ENCODE assay signal across 1 fruit fly cellular context in genomic region chr3R:18436550-18437362, dm6.
TF ChIP-seq lines count a peak whose summit lies in the region.

No protein-coding gene starts in this region.

TF ChIP-seq in whole organism, embryonic, 481 proteins besides CTCF, POLR2A, EP300 and RAD21 (continued from another document and continues in another):
- TF ChIP-seq CG11723 (GFP tag; optimal IDR thresholded peaks at IDR 0.05; lab: Kevin White, UChicago) (peak; percentile 27), z (GFP tag; IDR thresholded peaks at IDR 0.05; lab: Robert Waterston, UW) (no peak), Aef1 (GFP tag; IDR thresholded peaks at IDR 0.05; lab: Robert Waterston, UW) (peak; percentile 62), zfh2 (GFP tag; optimal IDR thresholded peaks at IDR 0.05; lab: Kevin White, UChicago) (peak; percentile 55), CG9797 (GFP tag; optimal IDR thresholded peaks at IDR 0.05; lab: Kevin White, UChicago) (no peak), NC2β (GFP tag; optimal IDR thresholded peaks at IDR 0.05; lab: Kevin White, UChicago) (peak; percentile 21), ase (GFP tag; IDR thresholded peaks at IDR 0.05; lab: Robert Waterston, UW) (peak; percentile 47; the same call in 2 of the 3 replicates), twi (tag; optimal IDR thresholded peaks at IDR 0.05; lab: Kevin White, UChicago) (no peak), CG33213 (GFP tag; optimal IDR thresholded peaks at IDR 0.05; lab: Kevin White, UChicago) (peak; percentile 14), Adf1 (GFP tag; IDR thresholded peaks at IDR 0.05; lab: Robert Waterston, UW) (peak; percentile 87), fd96Cb (tag; optimal IDR thresholded peaks at IDR 0.05; lab: Kevin White, UChicago) (peak; percentile 75), oc (tag; optimal IDR thresholded peaks at IDR 0.05; lab: Kevin White, UChicago) (peak; percentile 39), CG17829 (tag; optimal IDR thresholded peaks at IDR 0.05; lab: Kevin White, UChicago) (peak; percentile 9), Rx (GFP tag; IDR thresholded peaks at IDR 0.05; lab: Robert Waterston, UW) (peak; percentile 29; the same call in 1 of the 2 replicates), CG17359 (tag; optimal IDR thresholded peaks at IDR 0.05; lab: Kevin White, UChicago) (peak; percentile 77), CG8089 (GFP tag; optimal IDR thresholded peaks at IDR 0.05; lab: Kevin White, UChicago) (no peak), CG1529 (GFP tag; optimal IDR thresholded peaks at IDR 0.05; lab: Kevin White, UChicago) (no peak), phol (tag; optimal IDR thresholded peaks at IDR 0.05; lab: Kevin White, UChicago) (peak; percentile 71), PHDP (tag; optimal IDR thresholded peaks at IDR 0.05; lab: Kevin White, UChicago) (peak; percentile 82), cato (GFP tag; optimal IDR thresholded peaks at IDR 0.05; lab: Kevin White, UChicago; ENCODE audit: borderline replicate concordance) (no peak), CG12104 (GFP tag; optimal IDR thresholded peaks at IDR 0.05; lab: Kevin White, UChicago) (no peak), Tbp (GFP tag; optimal IDR thresholded peaks at IDR 0.05; lab: Kevin White, UChicago) (no peak), Eip74EF (GFP tag; optimal IDR thresholded peaks at IDR 0.05; lab: Kevin White, UChicago) (no peak), CG4282 (GFP tag; optimal IDR thresholded peaks at IDR 0.05; lab: Kevin White, UChicago) (no peak), ato (GFP tag; IDR thresholded peaks at IDR 0.05; lab: Robert Waterston, UW; ENCODE audit: partially characterized antibody) (no peak), Doc3 (GFP tag; IDR thresholded peaks at IDR 0.05; lab: Robert Waterston, UW; ENCODE audit: partially characterized antibody) (no peak), CG31441 (GFP tag; IDR thresholded peaks at IDR 0.05; lab: Robert Waterston, UW) (peak; percentile 68), CG30431 (GFP tag; optimal IDR thresholded peaks at IDR 0.05; lab: Kevin White, UChicago) (peak; percentile 12), ac (GFP tag; optimal IDR thresholded peaks at IDR 0.05; lab: Kevin White, UChicago) (no peak), CG14710 (tag; optimal IDR thresholded peaks at IDR 0.05; lab: Kevin White, UChicago) (no peak), HLH4C (GFP tag; IDR thresholded peaks at IDR 0.05; lab: Robert Waterston, UW; ENCODE audit: partially characterized antibody) (no peak), gcm2 (GFP tag; optimal IDR thresholded peaks at IDR 0.05; lab: Kevin White, UChicago) (no peak), Nf-YB (GFP tag; optimal IDR thresholded peaks at IDR 0.05; lab: Kevin White, UChicago) (no peak), gro (GFP tag; optimal IDR thresholded peaks at IDR 0.05; lab: Kevin White, UChicago) (peak; percentile 26), Rfx (GFP tag; IDR thresholded peaks at IDR 0.05; lab: Robert Waterston, UW) (peak; percentile 75), Max (GFP tag; optimal IDR thresholded peaks at IDR 0.05; lab: Kevin White, UChicago) (peak; percentile 62), lmd (GFP tag; IDR thresholded peaks at IDR 0.05; lab: Robert Waterston, UW) (peak; percentile 65), Xbp1 (GFP tag; optimal IDR thresholded peaks at IDR 0.05; lab: Kevin White, UChicago) (peak; percentile 58), sr (GFP tag; IDR thresholded peaks at IDR 0.05; lab: Robert Waterston, UW) (no peak), Dp (GFP tag; optimal IDR thresholded peaks at IDR 0.05; lab: Kevin White, UChicago) (no peak), Myb (GFP tag; optimal IDR thresholded peaks at IDR 0.05; lab: Kevin White, UChicago) (peak; percentile 64), org-1 (GFP tag; optimal IDR thresholded peaks at IDR 0.05; lab: Kevin White, UChicago) (peak; percentile 60), Dbx (GFP tag; IDR thresholded peaks at IDR 0.05; lab: Robert Waterston, UW) (peak; percentile 50; the same call in 1 of the 3 replicates), CG6854 (GFP tag; optimal IDR thresholded peaks at IDR 0.05; lab: Kevin White, UChicago) (no peak), exex (tag; optimal IDR thresholded peaks at IDR 0.05; lab: Kevin White, UChicago) (peak; percentile 33), ind (GFP tag; optimal IDR thresholded peaks at IDR 0.05; lab: Kevin White, UChicago) (peak; percentile 78), HLH3B (GFP tag; IDR thresholded peaks at IDR 0.05; lab: Robert Waterston, UW) (peak; percentile 57; the same call in 1 of the 2 replicates), CG9609 (GFP tag; optimal IDR thresholded peaks at IDR 0.05; lab: Kevin White, UChicago) (peak; percentile 34), CG2889 (GFP tag; IDR thresholded peaks at IDR 0.05; lab: Robert Waterston, UW) (peak; percentile 29; the same call in 1 of the 3 replicates), vvl (GFP tag; IDR thresholded peaks at IDR 0.05; lab: Robert Waterston, UW) (no peak; the same call in 1 of the 2 replicates), slou (GFP tag; optimal IDR thresholded peaks at IDR 0.05; lab: Kevin White, UChicago) (no peak), CG11504 (tag; optimal IDR thresholded peaks at IDR 0.05; lab: Kevin White, UChicago) (peak; percentile 82), Nf-YA (GFP tag; IDR thresholded peaks at IDR 0.05; lab: Robert Waterston, UW) (peak; percentile 50), CoRest (tag; optimal IDR thresholded peaks at IDR 0.05; lab: Kevin White, UChicago) (peak; percentile 65), CG4404 (GFP tag; IDR thresholded peaks at IDR 0.05; lab: Robert Waterston, UW) (no peak; the same call in 1 of the 2 replicates), Camta (GFP tag; optimal IDR thresholded peaks at IDR 0.05; lab: Kevin White, UChicago) (peak; percentile 3), zen (tag; optimal IDR thresholded peaks at IDR 0.05; lab: Kevin White, UChicago) (no peak), eve (GFP tag; optimal IDR thresholded peaks at IDR 0.05; lab: Kevin White, UChicago) (peak in 1 of 2 experiments; percentile 39), CG8388 (GFP tag; optimal IDR thresholded peaks at IDR 0.05; lab: Kevin White, UChicago) (peak; percentile 7), TFAM (GFP tag; optimal IDR thresholded peaks at IDR 0.05; lab: Kevin White, UChicago) (no peak), sisA (GFP tag; IDR thresholded peaks at IDR 0.05; lab: Robert Waterston, UW) (peak; percentile 61), CG10321 (GFP tag; IDR thresholded peaks at IDR 0.05; lab: Robert Waterston, UW) (0 out of 2 replicates have a peak, but pooled peaks have one; percentile 53), gem (tag; optimal IDR thresholded peaks at IDR 0.05; lab: Kevin White, UChicago) (peak; percentile 82), CG9932 (GFP tag; IDR thresholded peaks at IDR 0.05; lab: Robert Waterston, UW) (0 out of 2 replicates have a peak, but pooled peaks have one; percentile 16), CG4854 (GFP tag; optimal IDR thresholded peaks at IDR 0.05; lab: Kevin White, UChicago) (peak; percentile 45), Blimp-1 (GFP tag; optimal IDR thresholded peaks at IDR 0.05; lab: Kevin White, UChicago) (peak; percentile 67), CG14050 (GFP tag; IDR thresholded peaks at IDR 0.05; lab: Robert Waterston, UW) (peak; percentile 73), Mrtf (GFP tag; IDR thresholded peaks at IDR 0.05; lab: Robert Waterston, UW) (no peak), pb (GFP tag; optimal IDR thresholded peaks at IDR 0.05; lab: Kevin White, UChicago) (peak; percentile 19), Lim3 (GFP tag; IDR thresholded peaks at IDR 0.05; lab: Robert Waterston, UW) (no peak), Hr3 (GFP tag; optimal IDR thresholded peaks at IDR 0.05; lab: Kevin White, UChicago) (peak; percentile 47), hkb (optimal IDR thresholded peaks at IDR 0.05; lab: Kevin White, UChicago) (no peak), hkb (GFP tag; IDR thresholded peaks at IDR 0.05; lab: Robert Waterston, UW) (0 out of 2 replicates have a peak, but pooled peaks have one; percentile 62), CG11247 (GFP tag; IDR thresholded peaks at IDR 0.05; lab: Robert Waterston, UW) (0 out of 2 replicates have a peak, but pooled peaks have one; percentile 6), CG17328 (GFP tag; IDR thresholded peaks at IDR 0.05; lab: Robert Waterston, UW) (peak; percentile 37), Antp (GFP tag; optimal IDR thresholded peaks at IDR 0.05; lab: Kevin White, UChicago) (peak; percentile 50), NfI (GFP tag; optimal IDR thresholded peaks at IDR 0.05; lab: Kevin White, UChicago) (peak; percentile 57), ap (GFP tag; IDR thresholded peaks at IDR 0.05; lab: Robert Waterston, UW) (no peak), Usf (GFP tag; optimal IDR thresholded peaks at IDR 0.05; lab: Kevin White, UChicago) (peak; percentile 27), ken (GFP tag; IDR thresholded peaks at IDR 0.05; lab: Robert Waterston, UW) (0 out of 3 replicates have a peak, but pooled peaks have one; percentile 28), Pdp1 (GFP tag; optimal IDR thresholded peaks at IDR 0.05; lab: Kevin White, UChicago) (peak; percentile 71 to 76), pita (GFP tag; optimal IDR thresholded peaks at IDR 0.05; lab: Kevin White, UChicago) (no peak), CG6791 (GFP tag; IDR thresholded peaks at IDR 0.05; lab: Robert Waterston, UW; ENCODE audit: partially characterized antibody) (no peak), esg (GFP tag; conservative IDR thresholded peaks at IDR 0.05; lab: Robert Waterston, UW) (peak; percentile 58), CG3995 (GFP tag; optimal IDR thresholded peaks at IDR 0.05; lab: Kevin White, UChicago) (peak; percentile 33), Dad (GFP tag; optimal IDR thresholded peaks at IDR 0.05; lab: Kevin White, UChicago) (peak; percentile 34), CG4820 (GFP tag; optimal IDR thresholded peaks at IDR 0.05; lab: Kevin White, UChicago) (peak; percentile 50), CG10209 (GFP tag; optimal IDR thresholded peaks at IDR 0.05; lab: Kevin White, UChicago) (peak; percentile 59), CG15514 (GFP tag; optimal IDR thresholded peaks at IDR 0.05; lab: Kevin White, UChicago) (peak; percentile 57), Optix (GFP tag; IDR thresholded peaks at IDR 0.05; lab: Robert Waterston, UW) (no peak), dati (GFP tag; IDR thresholded peaks at IDR 0.05; lab: Robert Waterston, UW) (0 out of 2 replicates have a peak, but pooled peaks have one; percentile 24), sqz (GFP tag; optimal IDR thresholded peaks at IDR 0.05; lab: Kevin White, UChicago) (no peak), aop (GFP tag; IDR thresholded peaks at IDR 0.05; lab: Robert Waterston, UW) (no peak), CG5953 (GFP tag; IDR thresholded peaks at IDR 0.05; lab: Robert Waterston, UW) (no peak), tgo (GFP tag; IDR thresholded peaks at IDR 0.05; lab: Robert Waterston, UW) (0 out of 3 replicates have a peak, but pooled peaks have one; percentile 18), CG9817 (tag; optimal IDR thresholded peaks at IDR 0.05; lab: Kevin White, UChicago) (peak; percentile 33), Atf-2 (GFP tag; optimal IDR thresholded peaks at IDR 0.05; lab: Kevin White, UChicago) (peak; percentile 21), disco-r (GFP tag; optimal IDR thresholded peaks at IDR 0.05; lab: Kevin White, UChicago) (peak; percentile 4), NK7.1 (GFP tag; optimal IDR thresholded peaks at IDR 0.05; lab: Kevin White, UChicago) (no peak), Ets65A (GFP tag; lab: Kevin White, UChicago) (peak; percentile 86), CG1647 (GFP tag; optimal IDR thresholded peaks at IDR 0.05; lab: Kevin White, UChicago) (peak; percentile 56), D19A (tag; optimal IDR thresholded peaks at IDR 0.05; lab: Kevin White, UChicago) (no peak), lbe (GFP tag; optimal IDR thresholded peaks at IDR 0.05; lab: Kevin White, UChicago) (peak; percentile 64), CG11695 (GFP tag; IDR thresholded peaks at IDR 0.05; lab: Robert Waterston, UW) (peak; percentile 45; the same call in 1 of the 3 replicates), Opbp (GFP tag; IDR thresholded peaks at IDR 0.05; lab: Robert Waterston, UW; ENCODE audit: partially characterized antibody) (no peak), slbo (GFP tag; IDR thresholded peaks at IDR 0.05; lab: Robert Waterston, UW) (peak; percentile 80), CHES-1-like (GFP tag; optimal IDR thresholded peaks at IDR 0.05; lab: Kevin White, UChicago) (peak; percentile 40), ci (GFP tag; IDR thresholded peaks at IDR 0.05; lab: Robert Waterston, UW) (no peak; the same call in 1 of the 3 replicates), CkIIα-i1 (GFP tag; IDR thresholded peaks at IDR 0.05; lab: Robert Waterston, UW) (0 out of 2 replicates have a peak, but pooled peaks have one; percentile 21), CG9727 (GFP tag; optimal IDR thresholded peaks at IDR 0.05; lab: Kevin White, UChicago) (peak; percentile 61), sug (tag; optimal IDR thresholded peaks at IDR 0.05; lab: Kevin White, UChicago) (peak; percentile 96), zfh1 (GFP tag; IDR thresholded peaks at IDR 0.05; lab: Robert Waterston, UW) (peak; percentile 44; the same call in 1 of the 3 replicates), prd (optimal IDR thresholded peaks at IDR 0.05; lab: Kevin White, UChicago) (no peak), prd (GFP tag; IDR thresholded peaks at IDR 0.05; lab: Robert Waterston, UW) (peak; percentile 57), CG3163 (GFP tag; optimal IDR thresholded peaks at IDR 0.05; lab: Kevin White, UChicago) (peak; percentile 44), ERR (GFP tag; optimal IDR thresholded peaks at IDR 0.05; lab: Kevin White, UChicago) (peak; percentile 34), CG2712 (tag; optimal IDR thresholded peaks at IDR 0.05; lab: Kevin White, UChicago) (peak; percentile 41), caup (GFP tag; optimal IDR thresholded peaks at IDR 0.05; lab: Kevin White, UChicago; ENCODE audit: severe bottlenecking) (peak; percentile 45), CG13894 (tag; optimal IDR thresholded peaks at IDR 0.05; lab: Kevin White, UChicago) (peak; percentile 24), Hr51 (GFP tag; optimal IDR thresholded peaks at IDR 0.05; lab: Kevin White, UChicago) (peak in 1 of 2 experiments; percentile 81), dm (GFP tag; optimal IDR thresholded peaks at IDR 0.05; lab: Kevin White, UChicago) (peak; percentile 22), crol (GFP tag; IDR thresholded peaks at IDR 0.05; lab: Robert Waterston, UW) (peak; percentile 87), CG34224 (GFP tag; IDR thresholded peaks at IDR 0.05; lab: Robert Waterston, UW; ENCODE audit: partially characterized antibody) (no peak), CG11398 (GFP tag; optimal IDR thresholded peaks at IDR 0.05; lab: Kevin White, UChicago) (no peak), toy (GFP tag; IDR thresholded peaks at IDR 0.05; lab: Robert Waterston, UW) (no peak), Med (GFP tag; lab: Kevin White, UChicago) (peak; percentile 94), tna (GFP tag; IDR thresholded peaks at IDR 0.05; lab: Robert Waterston, UW; ENCODE audit: partially characterized antibody) (no peak), lilli (GFP tag; optimal IDR thresholded peaks at IDR 0.05; lab: Kevin White, UChicago) (peak; percentile 81), ash1 (GFP tag; optimal IDR thresholded peaks at IDR 0.05; lab: Kevin White, UChicago) (no peak), CG5245 (GFP tag; optimal IDR thresholded peaks at IDR 0.05; lab: Kevin White, UChicago) (peak; percentile 46)
